Worm (Caenorhabditis elegans): ENCODE measurements around the gene F14D7.12.
A peak's percentile ranks its signal among the peaks of the same experiment; 100 is the strongest.

Gene F14D7.12

DNA sequence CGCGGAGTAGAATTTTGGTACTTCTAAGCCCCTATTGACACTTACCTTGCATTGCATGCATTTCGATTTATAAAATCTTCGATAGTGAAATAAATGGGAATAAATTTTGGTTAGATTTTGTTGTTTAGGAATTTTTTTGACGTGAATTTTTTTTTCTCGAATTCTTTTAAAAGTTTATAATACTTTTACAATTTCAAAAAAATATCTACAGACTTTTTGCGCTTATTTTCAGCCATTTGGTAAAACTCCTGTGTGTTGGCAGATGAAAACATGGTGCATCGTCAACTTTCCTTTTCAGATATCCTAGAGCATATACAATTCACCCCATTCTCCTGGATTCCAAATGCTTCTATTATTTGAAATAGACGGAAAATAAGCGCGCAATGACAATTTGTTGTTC lies 9.2 kb upstream of the F14D7.12 start, which contains the start of gene F14D7.18:
Gene F14D7.18, minus strand, starts transcription at position 101 of the 400 bp plus-strand sequence.
- TF ChIP-seq fax-1 (tag; optimal IDR thresholded peaks at IDR 0.05) = no peak
- TF ChIP-seq C38D4.7 (GFP tag; optimal IDR thresholded peaks at IDR 0.05) = no peak
- TF ChIP-seq sox-4 (tag; optimal IDR thresholded peaks at IDR 0.05) = no peak
- no peak for TF ChIP-seq unc-55 (GFP tag; optimal IDR thresholded peaks at IDR 0.05)
- no peak for TF ChIP-seq pat-9 (tag; optimal IDR thresholded peaks at IDR 0.05)
- TF ChIP-seq ceh-14 (tag; optimal IDR thresholded peaks at IDR 0.05) = no peak
- no peak for TF ChIP-seq ceh-2 (tag; optimal IDR thresholded peaks at IDR 0.05)
- no peak for TF ChIP-seq hlh-8 (tag; optimal IDR thresholded peaks at IDR 0.05)
- TF ChIP-seq eyg-1 (tag; optimal IDR thresholded peaks at IDR 0.05) = no peak
- no peak for TF ChIP-seq pha-4 (tag; optimal IDR thresholded peaks at IDR 0.05)

DNA sequence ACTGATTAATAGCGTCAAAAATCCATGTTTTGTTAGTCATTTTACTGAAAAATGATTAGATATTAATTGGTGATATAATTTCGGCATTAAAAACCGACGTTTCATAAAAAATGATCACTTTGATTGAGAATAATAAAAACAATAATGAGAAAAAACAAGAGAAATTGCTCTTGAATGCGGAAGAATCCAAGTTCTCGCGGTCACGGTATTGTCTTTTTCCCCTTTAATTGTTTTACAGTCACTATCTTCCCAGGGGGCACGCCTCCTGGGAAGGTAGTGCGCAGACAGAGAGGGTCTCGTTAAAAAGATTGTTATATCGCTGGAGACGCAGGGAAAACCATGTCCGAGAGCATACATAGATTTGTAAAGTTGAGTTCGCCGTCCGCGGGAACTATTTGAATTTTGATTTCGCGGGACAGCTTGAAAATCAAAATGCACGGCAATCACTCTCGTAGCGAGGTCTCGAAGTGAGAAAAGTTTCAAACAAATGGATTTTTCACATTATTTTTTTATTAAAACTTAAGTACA lies 6.1 kb upstream of the F14D7.12 start, which contains the start of gene F14D7.2:
Gene F14D7.2, minus strand, starts transcription at position 51 of the 528 bp plus-strand sequence.
- no peak for TF ChIP-seq ets-4 (tag; optimal IDR thresholded peaks at IDR 0.05)

ce11 chrV:14294396-14294795 lies 5.4 kb upstream of the F14D7.12 start, which contains the start of gene F14D7.9:
Gene F14D7.9 (plus strand): TSS chrV:14294696.
- TF ChIP-seq ceh-19 (GFP tag; optimal IDR thresholded peaks at IDR 0.05) (no peak), ceh-45 (GFP tag; IDR thresholded peaks at IDR 0.05) (no peak), pros-1 (tag; optimal IDR thresholded peaks at IDR 0.05) (no peak), odd-2 (tag; optimal IDR thresholded peaks at IDR 0.05) (no peak), ceh-18 (tag; optimal IDR thresholded peaks at IDR 0.05) (no peak), nfya-1 (tag; optimal IDR thresholded peaks at IDR 0.05) (no peak), npax-4 (tag; optimal IDR thresholded peaks at IDR 0.05) (no peak), pax-1 (tag; optimal IDR thresholded peaks at IDR 0.05) (no peak), unc-55 (GFP tag; optimal IDR thresholded peaks at IDR 0.05) (no peak), hlh-6 (tag; optimal IDR thresholded peaks at IDR 0.05) (no peak), hlh-30 (tag; optimal IDR thresholded peaks at IDR 0.05; ENCODE audit: insufficient read depth) (no peak), K02D7.2 (tag; optimal IDR thresholded peaks at IDR 0.05) (no peak)

DNA sequence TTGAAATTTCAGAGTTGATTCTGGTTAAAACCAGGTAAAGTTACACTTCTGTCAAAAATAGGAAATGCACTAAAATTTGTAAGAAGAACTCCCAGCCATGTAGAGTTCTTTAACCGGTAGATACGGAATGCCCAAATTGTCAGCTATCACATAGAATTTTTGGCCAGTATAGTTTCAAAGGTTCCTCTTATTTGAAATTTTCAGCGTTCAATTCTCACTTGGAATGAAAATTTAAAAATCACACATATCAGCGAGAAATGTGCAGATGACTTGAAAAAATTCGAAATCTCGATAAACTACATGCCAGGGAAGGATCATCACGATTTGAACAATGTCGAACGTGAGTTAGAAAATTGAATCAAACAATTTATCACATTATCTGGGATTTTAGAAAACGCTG lies 3.3 kb upstream of the F14D7.12 start, which contains the start of gene F14D7.3:
Gene F14D7.3, plus strand, starts transcription at position 301 of the 400 bp plus-strand sequence.
- TF ChIP-seq ttx-3 (tag; optimal IDR thresholded peaks at IDR 0.05) (no peak), ztf-16 (tag; optimal IDR thresholded peaks at IDR 0.05) (no peak), pag-3 (tag; optimal IDR thresholded peaks at IDR 0.05; ENCODE audit: borderline replicate concordance) (no peak), nfya-1 (tag; optimal IDR thresholded peaks at IDR 0.05) (no peak), elt-4 (tag; optimal IDR thresholded peaks at IDR 0.05) (no peak), ceh-14 (tag; optimal IDR thresholded peaks at IDR 0.05) (no peak), hlh-15 (tag; optimal IDR thresholded peaks at IDR 0.05) (no peak), ceh-34 (tag; optimal IDR thresholded peaks at IDR 0.05) (no peak), ama-1 (optimal IDR thresholded peaks at IDR 0.05) (no peak), T23F11.4 (GFP tag; optimal IDR thresholded peaks at IDR 0.05) (no peak), che-1 (tag; optimal IDR thresholded peaks at IDR 0.05) (no peak), ceh-19 (GFP tag; optimal IDR thresholded peaks at IDR 0.05) (no peak), mec-3 (tag; optimal IDR thresholded peaks at IDR 0.05; ENCODE audit: borderline replicate concordance) (no peak), ceh-18 (tag; optimal IDR thresholded peaks at IDR 0.05) (no peak)

- TF ChIP-seq ref-2 (tag; optimal IDR thresholded peaks at IDR 0.05) (no peak), elt-2 (tag; optimal IDR thresholded peaks at IDR 0.05) (peak; percentile 21)
Measured at ce11 chrV:14301076-14301475, 1.3 kb downstream of the F14D7.12 start, which contains the start of gene F14D7.6. Gene F14D7.6 (plus strand): TSS chrV:14301413.

All from whole organism, late embryonic.